Worm (Caenorhabditis elegans) whole organism, L1 larva: ENCODE results near the gene npr-32.

Source experiments
- C04F5.9 ChIP-seq: sonication (generic microtip); optimal IDR thresholded peaks from 2 replicates; lab custom pipeline; 2016; ENCODE audit warnings: missing genetic modification characterization, missing compliant biosample characterization
- C16A3.4 ChIP-seq: fragments of 150-350 bp; optimal IDR thresholded peaks from 2 replicates; lab custom pipeline; 2014; ENCODE audit warnings: missing biosample characterization, missing genetic modification characterization
- F16B12.6 ChIP-seq: fragments of 150-350 bp; optimal IDR thresholded peaks from 2 replicates; lab custom pipeline; 2014; ENCODE audit warnings: missing biosample characterization, missing genetic modification characterization
- blmp-1 ChIP-seq: fragments of 150-350 bp; optimal IDR thresholded peaks from 2 replicates; lab custom pipeline; 2014; ENCODE audit warnings: missing biosample characterization, missing genetic modification characterization
- ceh-90 ChIP-seq: sonication (generic microtip); optimal IDR thresholded peaks from 2 replicates; lab custom pipeline; 2016; ENCODE audit warnings: missing genetic modification characterization, missing compliant biosample characterization
- ces-1 ChIP-seq: fragments of 150-350 bp; optimal IDR thresholded peaks from 2 replicates; lab custom pipeline; 2014; ENCODE audit warnings: missing biosample characterization, missing genetic modification reagents, missing genetic modification characterization
- efl-1 ChIP-seq, 4 experiments: fragments of 150-350 bp; optimal IDR thresholded peaks in 3 of 4; peaks in 1 of 4; 1 replicate in 1 of 4; 2 replicates in 3 of 4; lab custom pipeline; 2014; ENCODE audit warnings: missing biosample characterization in 2 of 4, missing genetic modification characterization in 2 of 4, missing genetic modification reagents in 2 of 4
- efl-3 ChIP-seq: fragments of 200-800 bp; sonication (Bioruptor generic); optimal IDR thresholded peaks from 2 replicates; lab custom pipeline; 2018; ENCODE audit warnings: mild to moderate bottlenecking, missing genetic modification characterization, missing compliant biosample characterization
- egl-13 ChIP-seq: sonication (generic microtip); optimal IDR thresholded peaks from 2 replicates; lab custom pipeline; 2016; ENCODE audit warnings: missing genotype, missing genetic modification reagents, missing genetic modification characterization, missing compliant biosample characterization
- elt-2 ChIP-seq: sonication (generic microtip); optimal IDR thresholded peaks from 2 replicates; lab custom pipeline; 2016; ENCODE audit warnings: missing genetic modification characterization, mild to moderate bottlenecking, inconsistent platforms, missing compliant biosample characterization, missing genetic modification reagents
- elt-3 ChIP-seq, 6 experiments: fragments of 150-350 bp in 1 of 6; sonication (generic microtip); optimal IDR thresholded peaks; 2 replicates each; lab custom pipeline; 2017 to 2018; ENCODE audit warnings: missing biosample characterization in 6 of 6, missing genetic modification characterization in 6 of 6, inconsistent platforms in 1 of 6
- fkh-10 ChIP-seq: sonication (generic microtip); optimal IDR thresholded peaks from 2 replicates; lab custom pipeline; 2017; ENCODE audit warnings: missing biosample characterization, missing genetic modification reagents, missing genetic modification characterization
- fkh-4 ChIP-seq: sonication (generic microtip); optimal IDR thresholded peaks from 2 replicates; lab custom pipeline; 2016; ENCODE audit warnings: missing compliant biosample characterization, missing genetic modification characterization, borderline replicate concordance
- fkh-8 ChIP-seq: sonication (generic microtip); optimal IDR thresholded peaks from 2 replicates; lab custom pipeline; 2016; ENCODE audit warnings: mild to moderate bottlenecking, missing genetic modification characterization, missing compliant biosample characterization
- hlh-17 ChIP-seq: fragments of 200-800 bp; sonication (Bioruptor generic); optimal IDR thresholded peaks from 2 replicates; lab custom pipeline; 2018; ENCODE audit warnings: missing genetic modification characterization, mild to moderate bottlenecking, missing compliant biosample characterization, moderate library complexity, borderline replicate concordance
- hpl-2 ChIP-seq: fragments of 150-350 bp; optimal IDR thresholded peaks from 2 replicates; lab custom pipeline; 2014; ENCODE audit warnings: missing biosample characterization, missing genetic modification reagents, missing genetic modification characterization
- jun-1 ChIP-seq: fragments of 150-350 bp; optimal IDR thresholded peaks from 2 replicates; lab custom pipeline; 2014; ENCODE audit warnings: missing biosample characterization, missing genetic modification reagents, missing genetic modification characterization
- lin-14 ChIP-seq: fragments of 200-800 bp; sonication (Bioruptor generic); optimal IDR thresholded peaks from 2 replicates; lab custom pipeline; 2018; ENCODE audit warnings: mild to moderate bottlenecking, missing genetic modification characterization, moderate library complexity, missing compliant biosample characterization
- lin-15B ChIP-seq: fragments of 150-350 bp; sonication (generic microtip); optimal IDR thresholded peaks from 3 replicates; lab custom pipeline; 2014; ENCODE audit warnings: missing biosample characterization, missing genetic modification characterization
- lin-35 ChIP-seq, 2 experiments: fragments of 150-350 bp; optimal IDR thresholded peaks; 2 replicates each; lab custom pipeline; 2014; ENCODE audit warnings: missing biosample characterization in 2 of 2, missing genetic modification characterization in 2 of 2, missing genetic modification reagents in 2 of 2
- lir-3 ChIP-seq: sonication (generic microtip); optimal IDR thresholded peaks from 2 replicates; lab custom pipeline; 2016; ENCODE audit warnings: mild to moderate bottlenecking, missing genetic modification characterization, moderate library complexity, missing compliant biosample characterization; ENCODE audit not compliant: poor library complexity
- mab-9 ChIP-seq: fragments of 200-800 bp; sonication (Bioruptor generic); IDR thresholded peaks from 2 replicates; pipeline ENCODE4 v1.3.6; 2022; ENCODE audit warnings: missing genetic modification reagents, missing genetic modification characterization, missing compliant biosample characterization
- nhr-20 ChIP-seq: sonication (generic microtip); optimal IDR thresholded peaks from 2 replicates; lab custom pipeline; 2016; ENCODE audit warnings: mild to moderate bottlenecking, missing genetic modification characterization, missing compliant biosample characterization
- nhr-28 ChIP-seq: fragments of 150-350 bp; optimal IDR thresholded peaks from 2 replicates; lab custom pipeline; 2014; ENCODE audit warnings: missing biosample characterization, missing genetic modification characterization
- nhr-71 ChIP-seq: sonication (generic microtip); optimal IDR thresholded peaks from 2 replicates; lab custom pipeline; 2016; ENCODE audit warnings: mild to moderate bottlenecking, missing genetic modification characterization, moderate library complexity, missing compliant biosample characterization
- nhr-84 ChIP-seq: sonication (generic microtip); optimal IDR thresholded peaks from 2 replicates; lab custom pipeline; 2017; ENCODE audit warnings: missing biosample characterization, missing genetic modification characterization
- pag-3 ChIP-seq: sonication (generic microtip); optimal IDR thresholded peaks from 2 replicates; lab custom pipeline; 2017; ENCODE audit warnings: missing genetic modification characterization, mild to moderate bottlenecking, missing compliant biosample characterization, antibody characterized with exemption, borderline replicate concordance; ENCODE audit not compliant: insufficient read depth
- pqm-1 ChIP-seq: sonication (generic microtip); optimal IDR thresholded peaks from 3 replicates; lab custom pipeline; 2017; ENCODE audit warnings: missing biosample characterization, missing genetic modification characterization
- snu-23 ChIP-seq: sonication (generic microtip); optimal IDR thresholded peaks from 2 replicates; lab custom pipeline; 2016; ENCODE audit warnings: missing genetic modification characterization, missing compliant biosample characterization
- unc-130 ChIP-seq: fragments of 150-350 bp; optimal IDR thresholded peaks from 2 replicates; lab custom pipeline; 2017; ENCODE audit warnings: missing biosample characterization, missing genetic modification characterization, inconsistent platforms
- unc-30 ChIP-seq: sonication (generic microtip); optimal IDR thresholded peaks from 2 replicates; lab custom pipeline; 2017; ENCODE audit warnings: missing biosample characterization, missing genetic modification characterization
- unc-98 ChIP-seq: fragments of 200-800 bp; sonication (Bioruptor generic); IDR thresholded peaks from 2 replicates; pipeline ENCODE4 v1.3.6; 2022; ENCODE audit warnings: missing genetic modification characterization, missing compliant biosample characterization
- ztf-11 ChIP-seq, 2 experiments: sonication (generic microtip); optimal IDR thresholded peaks; 2 replicates each; lab custom pipeline; 2016 to 2017; ENCODE audit warnings: missing genetic modification characterization in 2 of 2, missing biosample characterization in 1 of 2, missing compliant biosample characterization in 1 of 2

npr-32 gene

ce11 chrIV:17245200-17245599 is 14.3 kb upstream of the npr-32 start, which contains the start of gene ZK550.2 (continued):
- TF ChIP-seq snu-23 (GFP tag; lab: Kevin White, UChicago) (no peak), jun-1 (peak; percentile 62), nhr-71 (no peak), unc-130 (tag; lab: Kevin White, UChicago) (no peak), lir-3 (tag; lab: Kevin White, UChicago) (no peak), nhr-84 (tag; lab: Kevin White, UChicago) (no peak), fkh-8 (tag; lab: Kevin White, UChicago) (no peak), blmp-1 (tag; lab: Kevin White, UChicago) (no peak), egl-13 (tag; lab: Kevin White, UChicago) (no peak), pag-3 (no peak), F16B12.6 (tag; lab: Kevin White, UChicago) (no peak), nhr-28 (no peak), ztf-11 (tag; optimal IDR thresholded peaks at IDR 0.05; lab: Kevin White, UChicago) (no peak), hpl-2 (no peak), C04F5.9 (tag; lab: Kevin White, UChicago) (no peak), elt-3 (tag; optimal IDR thresholded peaks at IDR 0.05; lab: Kevin White, UChicago) (no peak), pqm-1 (tag; lab: Kevin White, UChicago) (peak; percentile 95), C16A3.4 (tag; lab: Kevin White, UChicago) (no peak), lin-14 (GFP tag; lab: Kevin White, UChicago) (no peak), fkh-4 (tag; lab: Kevin White, UChicago) (no peak), nhr-20 (peak; percentile 37), ceh-90 (tag; lab: Kevin White, UChicago) (no peak), efl-3 (GFP tag; lab: Kevin White, UChicago) (no peak)

- TF ChIP-seq fkh-10 (GFP tag; lab: Kevin White, UChicago), result peak; percentile 90
- TF ChIP-seq lin-15B (tag; lab: Kevin White, UChicago), result no peak
- TF ChIP-seq, all 84 proteins: peak for 1
These were observed 8.1 kb upstream of the npr-32 start for ce11 chrIV:17238951-17239350.

- TF ChIP-seq fkh-10 (GFP tag; lab: Kevin White, UChicago) (peak; percentile 83), efl-1 (optimal IDR thresholded peaks at IDR 0.05; lab: Kevin White, UChicago) (no peak), efl-1 (GFP tag; optimal IDR thresholded peaks at IDR 0.05 in 1 of 2; lab: Kevin White, UChicago) (no peak), hlh-17 (GFP tag; lab: Kevin White, UChicago) (no peak), elt-2 (tag; lab: Kevin White, UChicago) (no peak), lin-14 (GFP tag; lab: Kevin White, UChicago) (peak; percentile 45)
These were observed 6.2 kb upstream of the npr-32 start for ce11 chrIV:17237029-17237428.

- TF ChIP-seq unc-30 (tag; lab: Kevin White, UChicago) (no peak), lin-35 (GFP tag; optimal IDR thresholded peaks at IDR 0.05; lab: Kevin White, UChicago) (no peak), fkh-10 (GFP tag; lab: Kevin White, UChicago) (peak; percentile 79), mab-9 (no peak), hlh-17 (GFP tag; lab: Kevin White, UChicago) (no peak), efl-1 (optimal IDR thresholded peaks at IDR 0.05; lab: Kevin White, UChicago) (no peak), efl-1 (GFP tag; optimal IDR thresholded peaks at IDR 0.05 in 1 of 2; lab: Kevin White, UChicago) (peak in 1 of 2 experiments; percentile 6), unc-98 (GFP tag; lab: Robert Waterston, UW) (no peak), lin-14 (GFP tag; lab: Kevin White, UChicago) (peak; percentile 57), fkh-8 (tag; lab: Kevin White, UChicago) (no peak), ces-1 (GFP tag; lab: Kevin White, UChicago) (peak; percentile 30)
These were observed 2.6 kb upstream of the npr-32 start for ce11 chrIV:17233494-17233893.
